Worm (Caenorhabditis elegans): ENCODE results near the gene F25E5.1.

The F25E5.1 gene

DNA sequence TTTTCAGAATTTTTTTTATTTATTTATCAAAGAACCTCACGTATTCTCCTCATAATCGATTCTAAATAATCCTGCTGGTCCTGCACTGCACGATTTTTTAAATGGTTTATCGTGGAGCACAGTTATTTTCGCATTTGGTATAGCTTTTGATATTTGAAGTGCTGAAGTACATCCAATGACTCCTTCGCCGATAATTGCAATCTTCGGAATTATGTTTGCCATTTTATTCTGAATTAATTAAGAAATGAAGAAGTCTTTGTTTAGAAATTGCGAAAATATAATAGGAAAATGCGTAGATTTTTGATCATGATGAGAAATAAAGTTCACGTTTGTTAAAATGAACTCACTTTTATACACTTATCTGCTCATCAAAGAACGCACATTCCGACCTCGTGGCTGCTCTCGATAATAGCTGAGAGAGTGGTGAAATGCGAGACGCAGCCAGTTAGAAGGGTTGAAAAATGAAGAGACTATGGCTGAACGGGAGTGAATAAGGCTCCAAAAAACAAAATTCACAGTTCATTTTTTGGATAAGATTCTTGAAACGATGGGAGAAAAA, 30.8 kb upstream of the F25E5.1 start (continued):
- TF ChIP-seq hlh-17 (GFP tag; optimal IDR thresholded peaks at IDR 0.05; ENCODE audit: borderline replicate concordance), result no peak
- no peak for TF ChIP-seq C04F5.9 (tag; optimal IDR thresholded peaks at IDR 0.05)
- TF ChIP-seq isw-1 (GFP tag; IDR thresholded peaks at IDR 0.05), result no peak
- no peak for TF ChIP-seq ama-1 (optimal IDR thresholded peaks at IDR 0.05)
- peak; percentile 39 for TF ChIP-seq skn-1 (tag; optimal IDR thresholded peaks at IDR 0.05)
- no peak for TF ChIP-seq aly-2 (tag; optimal IDR thresholded peaks at IDR 0.05)
- TF ChIP-seq lin-14 (GFP tag; optimal IDR thresholded peaks at IDR 0.05), result peak; percentile 88
- TF ChIP-seq nhr-19 (GFP tag; conservative IDR thresholded peaks at IDR 0.05), result peak; percentile 98
- no peak for TF ChIP-seq nhr-76 (tag; optimal IDR thresholded peaks at IDR 0.05)
- TF ChIP-seq nhr-20 (tag; optimal IDR thresholded peaks at IDR 0.05), result peak; percentile 78
- TF ChIP-seq lin-15B (tag; optimal IDR thresholded peaks at IDR 0.05), result no peak
- TF ChIP-seq xbp-1 (tag; optimal IDR thresholded peaks at IDR 0.05), result peak; percentile 32
- TF ChIP-seq nhr-237 (tag; optimal IDR thresholded peaks at IDR 0.05), result no peak
- TF ChIP-seq mef-2 (tag; optimal IDR thresholded peaks at IDR 0.05), result peak; percentile 0
- TF ChIP-seq dpl-1 (GFP tag; optimal IDR thresholded peaks at IDR 0.05), result peak in 2 of 3 experiments; percentile 37 to 45
- no peak for TF ChIP-seq Y116A8C.19 (tag; optimal IDR thresholded peaks at IDR 0.05; ENCODE audit: borderline replicate concordance)

DNA sequence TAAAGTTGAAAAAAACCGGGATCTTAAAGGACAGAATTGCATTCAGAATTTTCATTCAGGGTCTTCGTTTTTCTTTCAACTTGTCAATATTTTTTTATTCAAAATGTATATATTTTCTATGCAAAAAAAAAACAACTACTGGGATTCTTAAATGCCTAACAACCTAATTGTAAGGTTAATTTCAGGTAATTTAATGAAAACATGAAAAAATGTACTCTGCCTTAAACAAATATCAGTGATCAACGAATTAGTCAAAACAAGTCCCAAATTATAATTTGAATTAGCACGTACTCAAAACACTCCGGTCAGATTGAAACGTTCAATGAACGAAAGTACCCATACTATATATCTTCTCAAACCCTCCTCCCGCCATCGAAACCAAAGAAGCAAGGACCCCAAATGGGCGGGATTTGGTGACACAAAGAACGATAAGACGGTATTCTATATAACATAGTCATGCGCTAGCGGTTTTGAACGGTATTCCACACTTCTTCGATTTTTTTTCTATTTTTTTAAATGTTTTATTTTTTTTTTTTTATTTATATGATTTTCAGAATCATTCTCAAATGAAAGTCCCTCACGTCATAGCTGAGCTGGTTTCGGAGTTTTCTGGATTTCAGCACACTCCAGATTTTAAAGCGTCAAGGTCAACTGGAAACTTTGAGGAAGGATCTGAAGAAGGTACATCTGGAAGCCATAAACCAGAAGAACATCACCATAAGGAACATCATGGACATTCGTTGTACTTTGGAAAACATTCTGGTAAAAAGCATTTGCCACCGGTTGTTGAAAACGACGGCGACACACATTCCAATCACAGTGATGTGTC, 30.1 kb upstream of the F25E5.1 start, which contains the start of the genes ddo-2 and F25E5.8:
Gene ddo-2, minus strand, starts transcription at position 330 of the 829 bp plus-strand sequence.
Gene F25E5.8, plus strand, starts transcription at position 555 of the 829 bp plus-strand sequence.
- TF ChIP-seq nhr-90 (tag; optimal IDR thresholded peaks at IDR 0.05; ENCODE audit: poor library complexity), result peak; percentile 48
- peak in 1 of 6 experiments; percentile 68 for TF ChIP-seq elt-3 (tag; optimal IDR thresholded peaks at IDR 0.05)
- TF ChIP-seq lin-35 (GFP tag; optimal IDR thresholded peaks at IDR 0.05), result peak in 1 of 2 experiments; percentile 31
- TF ChIP-seq unc-130 (tag; optimal IDR thresholded peaks at IDR 0.05), result peak; percentile 81
- TF ChIP-seq efl-1 (optimal IDR thresholded peaks at IDR 0.05), result no peak
- TF ChIP-seq efl-1 (GFP tag; optimal IDR thresholded peaks at IDR 0.05 in 1 of 2), result no peak
- peak; percentile 72 for TF ChIP-seq nhr-19 (GFP tag; conservative IDR thresholded peaks at IDR 0.05)
- peak; percentile 83 for TF ChIP-seq blmp-1 (tag; optimal IDR thresholded peaks at IDR 0.05)
- TF ChIP-seq C34B4.2 (tag; optimal IDR thresholded peaks at IDR 0.05), result no peak
- peak; percentile 24 for TF ChIP-seq skn-1 (tag; optimal IDR thresholded peaks at IDR 0.05)
- peak; percentile 32 for TF ChIP-seq snu-23 (GFP tag; optimal IDR thresholded peaks at IDR 0.05)
- TF ChIP-seq ceh-8 (GFP tag; optimal IDR thresholded peaks at IDR 0.05), result no peak
- peak; percentile 20 for TF ChIP-seq tbx-2 (tag; optimal IDR thresholded peaks at IDR 0.05)
- peak; percentile 18 for TF ChIP-seq lin-14 (GFP tag; optimal IDR thresholded peaks at IDR 0.05)
- TF ChIP-seq grh-1 (GFP tag; IDR thresholded peaks at IDR 0.05), result 0 out of 2 replicates have a peak, but pooled peaks have one; percentile 7
- TF ChIP-seq nhr-85 (tag), result peak; percentile 87
- TF ChIP-seq fkh-10 (GFP tag; optimal IDR thresholded peaks at IDR 0.05), result no peak
- TF ChIP-seq unc-86 (tag; optimal IDR thresholded peaks at IDR 0.05), result no peak
- peak in 1 of 2 experiments; percentile 38 for TF ChIP-seq mdl-1 (tag; optimal IDR thresholded peaks at IDR 0.05)
- peak; percentile 19 for TF ChIP-seq nhr-20 (tag; optimal IDR thresholded peaks at IDR 0.05)

DNA sequence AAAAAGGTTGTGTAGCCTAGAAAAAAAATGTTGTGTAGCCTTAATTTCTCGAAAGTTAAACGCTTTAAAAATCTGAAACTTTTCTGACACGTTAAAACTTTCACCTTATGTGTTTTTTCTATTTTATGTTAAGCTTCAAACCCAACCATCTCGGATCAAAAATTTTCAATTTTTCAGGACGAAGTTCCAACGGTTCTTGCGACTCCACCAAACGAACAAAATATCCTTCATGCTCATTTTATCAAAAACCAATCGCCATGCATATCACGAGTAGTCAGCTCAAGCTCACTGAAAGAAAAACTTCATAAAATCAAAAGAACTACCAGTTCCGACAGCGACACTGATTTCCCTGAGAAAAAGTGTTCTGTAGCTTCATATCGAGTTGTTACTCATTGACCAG, 29.2 kb upstream of the F25E5.1 start:
- TF ChIP-seq mdl-1 (tag; optimal IDR thresholded peaks at IDR 0.05) (no peak), ama-1 (optimal IDR thresholded peaks at IDR 0.05) (no peak), unc-130 (tag; optimal IDR thresholded peaks at IDR 0.05) (no peak)

DNA sequence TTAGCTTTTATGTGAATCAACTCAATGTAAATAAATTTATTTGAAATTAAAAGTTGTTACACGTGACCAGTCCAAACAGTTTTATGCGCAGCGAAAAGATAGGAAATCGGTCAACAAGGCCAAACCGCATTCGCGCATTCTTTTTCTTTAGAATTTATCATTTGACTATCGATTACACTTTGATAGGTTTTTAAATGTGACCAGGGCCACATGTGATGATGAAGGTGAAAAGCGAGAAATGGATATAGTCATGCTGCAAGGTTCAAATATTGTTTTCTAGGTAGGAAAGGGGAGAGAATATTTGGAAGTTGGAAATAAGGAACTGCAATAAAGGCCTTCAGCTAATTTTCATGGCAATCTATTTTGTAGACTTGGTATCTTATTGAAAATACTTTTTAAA, 28.8 kb upstream of the F25E5.1 start:
- TF ChIP-seq mab-9 (GFP tag; IDR thresholded peaks at IDR 0.05) (no peak), sptf-1 (tag; optimal IDR thresholded peaks at IDR 0.05) (no peak), fkh-8 (tag; optimal IDR thresholded peaks at IDR 0.05) (no peak), nhr-85 (tag) (peak; percentile 93), unc-130 (tag; optimal IDR thresholded peaks at IDR 0.05) (peak; percentile 72), elt-3 (tag; optimal IDR thresholded peaks at IDR 0.05) (peak in 4 of 6 experiments; percentile 0 to 97 (median 50)), ztf-11 (tag; optimal IDR thresholded peaks at IDR 0.05) (no peak), tlp-1 (tag; optimal IDR thresholded peaks at IDR 0.05) (no peak), egl-13 (tag; optimal IDR thresholded peaks at IDR 0.05) (no peak), pqm-1 (tag; optimal IDR thresholded peaks at IDR 0.05) (no peak), ceh-63 (GFP tag; optimal IDR thresholded peaks at IDR 0.05) (no peak), efl-1 (optimal IDR thresholded peaks at IDR 0.05) (peak in 1 of 2 experiments; percentile 14), efl-1 (GFP tag; optimal IDR thresholded peaks at IDR 0.05 in 1 of 2) (peak in 1 of 2 experiments; percentile 1), egl-27 (tag; optimal IDR thresholded peaks at IDR 0.05) (no peak), C34B4.2 (tag; optimal IDR thresholded peaks at IDR 0.05) (no peak), rnt-1 (tag; optimal IDR thresholded peaks at IDR 0.05) (no peak), nhr-77 (tag; optimal IDR thresholded peaks at IDR 0.05) (no peak), pax-3 (tag; optimal IDR thresholded peaks at IDR 0.05) (no peak), lin-39 (tag; optimal IDR thresholded peaks at IDR 0.05) (no peak)

Data from whole organism, L1 larva.